Fruit fly (Drosophila melanogaster): ENCODE measurements around the gene CG12541.

CG12541 gene

DNA sequence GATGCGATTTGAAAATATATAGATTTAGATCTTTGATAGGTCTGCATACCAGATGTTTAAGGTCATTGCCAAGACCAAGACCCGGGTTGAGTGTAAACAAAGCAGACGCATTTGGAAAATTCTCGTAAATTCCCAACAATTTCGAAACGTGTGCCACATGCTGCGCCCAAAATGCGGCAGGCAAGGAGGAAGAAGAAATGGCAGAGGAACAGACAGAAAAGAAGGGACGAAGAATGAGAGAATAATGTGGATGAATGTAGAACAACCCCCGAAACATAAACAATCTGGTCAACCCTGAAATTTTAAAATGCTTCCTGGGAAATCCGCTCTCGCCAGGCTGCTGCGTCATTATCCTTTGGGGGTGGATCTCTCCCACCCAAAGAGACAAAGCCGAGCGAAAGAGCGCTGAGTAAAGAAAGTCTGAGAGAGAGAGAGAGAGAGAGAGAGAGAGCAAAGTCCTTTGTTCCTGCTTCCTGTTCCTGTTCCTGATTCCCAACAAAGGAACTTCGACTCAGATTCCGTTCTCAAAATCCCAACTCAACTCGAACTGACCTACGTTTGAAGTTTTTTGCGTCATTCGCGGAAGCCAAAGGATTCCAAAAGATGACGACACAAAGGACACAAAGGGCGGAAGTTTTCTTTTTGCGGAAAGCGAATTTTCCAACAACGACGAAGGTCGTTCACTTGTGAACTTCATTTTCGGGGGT is 77.1 kb downstream of the CG12541 start:
- TF ChIP-seq Ets21C (GFP tag; optimal IDR thresholded peaks at IDR 0.05): no peak
- no peak for TF ChIP-seq CG34406 (GFP tag; optimal IDR thresholded peaks at IDR 0.05)
- TF ChIP-seq Eip78C (GFP tag): no peak
- TF ChIP-seq dac (GFP tag; optimal IDR thresholded peaks at IDR 0.05): no peak
- no peak for TF ChIP-seq achi (GFP tag; optimal IDR thresholded peaks at IDR 0.05)
- TF ChIP-seq Met (GFP tag; optimal IDR thresholded peaks at IDR 0.05): no peak
- TF ChIP-seq net (GFP tag; optimal IDR thresholded peaks at IDR 0.05): no peak
- no peak for TF ChIP-seq CG8632 (GFP tag; optimal IDR thresholded peaks at IDR 0.05)
- no peak for TF ChIP-seq CG10669 (GFP tag; optimal IDR thresholded peaks at IDR 0.05)
- no peak for TF ChIP-seq OdsH (GFP tag; optimal IDR thresholded peaks at IDR 0.05)
- TF ChIP-seq CG32006 (GFP tag; optimal IDR thresholded peaks at IDR 0.05): no peak
- no peak for TF ChIP-seq lz (GFP tag; optimal IDR thresholded peaks at IDR 0.05)
- no peak for TF ChIP-seq Blimp-1 (GFP tag; optimal IDR thresholded peaks at IDR 0.05)
- no peak for TF ChIP-seq spab (GFP tag; optimal IDR thresholded peaks at IDR 0.05)
- no peak for TF ChIP-seq eg (GFP tag; IDR thresholded peaks at IDR 0.05)
- no peak for TF ChIP-seq CG11294 (GFP tag; IDR thresholded peaks at IDR 0.05)
- TF ChIP-seq CG6792 (GFP tag; optimal IDR thresholded peaks at IDR 0.05): no peak
- TF ChIP-seq Lpt (GFP tag; optimal IDR thresholded peaks at IDR 0.05): no peak
- no peak for TF ChIP-seq CG6163 (GFP tag; IDR thresholded peaks at IDR 0.05)
- no peak for TF ChIP-seq CG9139 (GFP tag; optimal IDR thresholded peaks at IDR 0.05)

DNA sequence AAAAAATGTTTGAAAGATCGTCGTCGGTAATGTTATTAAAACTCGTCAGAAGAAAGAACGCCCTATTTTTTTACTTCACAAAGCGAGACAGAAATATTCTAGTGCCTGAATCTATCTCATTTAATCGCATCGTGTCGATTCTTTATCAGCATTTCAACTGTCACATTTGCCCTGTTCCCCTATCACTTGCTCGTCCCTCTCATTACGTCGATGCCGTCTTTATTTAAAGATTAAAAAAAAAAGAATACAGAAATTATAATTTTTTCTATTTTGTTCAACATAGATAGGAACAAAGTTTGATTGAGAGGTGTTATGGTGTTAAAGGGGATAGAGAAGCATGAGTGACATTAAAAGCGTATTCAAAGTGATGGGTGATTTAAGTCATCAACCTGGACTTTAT is 77.8 kb downstream of the CG12541 start:
- no peak for TF ChIP-seq CG16779 (tag; optimal IDR thresholded peaks at IDR 0.05)
- TF ChIP-seq svp (GFP tag): peak; percentile 91
- no peak for TF ChIP-seq CG6808 (GFP tag; optimal IDR thresholded peaks at IDR 0.05)
- no peak for TF ChIP-seq Smox (GFP tag; optimal IDR thresholded peaks at IDR 0.05)

DNA sequence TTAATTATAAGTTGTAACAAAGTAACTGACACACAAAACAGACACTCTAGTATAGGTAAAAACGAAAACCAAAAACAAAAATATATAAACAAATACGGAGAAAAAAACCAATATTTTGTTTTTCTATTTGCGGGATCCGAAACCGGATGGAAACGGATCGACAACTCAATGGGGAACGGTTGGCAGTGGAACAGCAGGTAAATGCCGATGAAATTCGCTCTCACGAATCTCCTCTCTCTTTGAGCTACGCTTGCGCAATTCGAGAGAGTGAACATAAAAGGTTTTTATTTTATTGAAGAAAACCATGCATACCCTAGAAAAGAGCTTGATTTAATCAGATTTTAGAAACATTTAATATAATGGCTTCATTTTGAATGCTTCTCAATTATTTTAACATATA is 78.8 kb downstream of the CG12541 start:
- TF ChIP-seq CG6163 (GFP tag; IDR thresholded peaks at IDR 0.05) (no peak), dsx (GFP tag; optimal IDR thresholded peaks at IDR 0.05; ENCODE audit: poor library complexity, severe bottlenecking) (peak; percentile 24), CG9139 (GFP tag; optimal IDR thresholded peaks at IDR 0.05) (peak; percentile 15), CG16779 (tag; optimal IDR thresholded peaks at IDR 0.05) (no peak)

DNA sequence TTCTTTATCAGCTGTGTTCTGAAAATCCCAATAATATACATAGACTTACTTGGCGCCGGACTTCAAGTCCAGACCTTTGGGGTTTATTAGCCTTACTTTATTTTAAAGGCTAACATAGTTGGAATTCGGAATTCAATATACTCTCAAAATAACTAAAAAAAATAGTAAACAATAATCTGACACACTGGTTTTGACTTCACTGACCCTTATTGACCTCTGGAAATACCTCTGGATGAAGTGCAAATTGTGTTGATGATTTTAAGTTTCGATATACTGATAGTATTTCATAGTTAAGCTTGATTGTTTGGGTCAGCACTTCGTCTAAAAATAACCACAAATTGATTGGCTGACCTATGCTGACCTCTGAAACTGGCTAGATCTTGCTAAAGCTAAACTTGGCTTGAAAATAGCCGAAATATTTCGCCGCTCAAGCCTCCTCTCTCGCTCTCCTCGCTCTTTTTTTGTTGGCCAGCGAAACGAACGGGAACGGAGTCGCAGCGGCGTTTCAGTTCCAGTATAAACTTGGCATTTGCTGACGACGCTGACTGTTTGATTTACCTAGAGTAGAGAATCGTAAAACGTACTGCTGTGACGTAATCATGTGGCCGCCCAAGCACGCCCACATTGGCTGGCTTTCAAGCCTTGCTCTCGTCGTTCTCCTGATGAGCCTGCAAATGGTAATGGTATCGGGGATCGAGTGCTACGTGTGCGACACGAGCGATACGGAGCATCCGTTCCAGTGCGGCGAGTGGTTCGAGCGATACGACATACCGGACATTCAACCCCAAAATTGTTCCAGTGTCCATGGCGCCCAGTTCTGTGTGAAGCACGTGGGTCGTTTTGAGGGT is 79.6 kb downstream of the CG12541 start, which contains the start of gene bou:
Gene bou (plus strand): TSS at position 507 of the 848 bp plus-strand sequence.
- no peak for TF ChIP-seq Eip75B (GFP tag; optimal IDR thresholded peaks at IDR 0.05)
- TF ChIP-seq dsx (GFP tag; optimal IDR thresholded peaks at IDR 0.05; ENCODE audit: poor library complexity, severe bottlenecking): no peak
- TF ChIP-seq salr (GFP tag; optimal IDR thresholded peaks at IDR 0.05): no peak
- no peak for TF ChIP-seq CG1621 (tag; optimal IDR thresholded peaks at IDR 0.05)
- peak; percentile 15 for TF ChIP-seq vri (GFP tag; optimal IDR thresholded peaks at IDR 0.05)
- peak; percentile 40 for TF ChIP-seq Eip78C (GFP tag)
- no peak for TF ChIP-seq acj6 (GFP tag; optimal IDR thresholded peaks at IDR 0.05)
- TF ChIP-seq CG9139 (GFP tag; optimal IDR thresholded peaks at IDR 0.05): no peak
- TF ChIP-seq Sox15 (GFP tag; optimal IDR thresholded peaks at IDR 0.05): no peak
- TF ChIP-seq CG15336 (GFP tag; IDR thresholded peaks at IDR 0.05): no peak
- TF ChIP-seq Met (GFP tag; optimal IDR thresholded peaks at IDR 0.05): no peak
- TF ChIP-seq dac (GFP tag; optimal IDR thresholded peaks at IDR 0.05): no peak
- TF ChIP-seq Sox14 (GFP tag; optimal IDR thresholded peaks at IDR 0.05): no peak
- no peak for TF ChIP-seq fkh (GFP tag; optimal IDR thresholded peaks at IDR 0.05)
- TF ChIP-seq svp (GFP tag): peak; percentile 89
- TF ChIP-seq Gug (GFP tag; IDR thresholded peaks at IDR 0.05): no peak
- TF ChIP-seq fd59A (GFP tag; optimal IDR thresholded peaks at IDR 0.05): no peak
- no peak for TF ChIP-seq Hr38 (GFP tag; optimal IDR thresholded peaks at IDR 0.05)
- TF ChIP-seq CG32006 (GFP tag; optimal IDR thresholded peaks at IDR 0.05): peak; percentile 41
- TF ChIP-seq CG31627 (GFP tag; optimal IDR thresholded peaks at IDR 0.05): no peak
- peak; percentile 16 for TF ChIP-seq CG6808 (GFP tag; optimal IDR thresholded peaks at IDR 0.05)
- TF ChIP-seq net (GFP tag; optimal IDR thresholded peaks at IDR 0.05): no peak
- no peak for TF ChIP-seq CG6792 (GFP tag; optimal IDR thresholded peaks at IDR 0.05)
- 0 out of 3 replicates have a peak, but pooled peaks have one; percentile 35 for TF ChIP-seq eg (GFP tag; IDR thresholded peaks at IDR 0.05)
- no peak for TF ChIP-seq cyc (GFP tag; optimal IDR thresholded peaks at IDR 0.05)
- no peak for TF ChIP-seq Eip93F (GFP tag; optimal IDR thresholded peaks at IDR 0.05)
- TF ChIP-seq Smox (GFP tag; optimal IDR thresholded peaks at IDR 0.05): no peak
- no peak for TF ChIP-seq Sox102F (GFP tag; optimal IDR thresholded peaks at IDR 0.05)
- TF ChIP-seq ss (GFP tag; optimal IDR thresholded peaks at IDR 0.05): no peak
